Fruit fly (Drosophila melanogaster) whole organism, adult: Measurements from ENCODE around the gene Rab6.

Experiments
- CG14711 ChIP-seq: fragments of 200-800 bp; sonication (Bioruptor generic); optimal IDR thresholded peaks from 2 replicates; lab custom pipeline; 2018; ENCODE audit warnings: missing biosample characterization, mild to moderate bottlenecking, missing genetic modification characterization, moderate library complexity
- CG5204 ChIP-seq: fragments of 200-800 bp; sonication (Bioruptor generic); optimal IDR thresholded peaks from 2 replicates; lab custom pipeline; 2016; ENCODE audit warnings: missing biosample characterization, missing genetic modification characterization
- CG7045 ChIP-seq: fragments of 200-800 bp; sonication (Bioruptor generic); optimal IDR thresholded peaks from 2 replicates; lab custom pipeline; 2017; ENCODE audit warnings: missing biosample characterization, mild to moderate bottlenecking, missing genetic modification characterization
- Clk ChIP-seq: fragments of 200-800 bp; sonication (Bioruptor generic); optimal IDR thresholded peaks from 2 replicates; lab custom pipeline; 2017; ENCODE audit warnings: missing biosample characterization, missing genetic modification characterization
- Crg-1 ChIP-seq: fragments of 200-800 bp; sonication (Bioruptor generic); optimal IDR thresholded peaks from 2 replicates; lab custom pipeline; 2016; ENCODE audit warnings: missing biosample characterization, missing genetic modification characterization
- bab1 ChIP-seq: fragments of 200-800 bp; sonication (Bioruptor generic); optimal IDR thresholded peaks from 3 replicates; lab custom pipeline; 2019; ENCODE audit warnings: missing biosample characterization, mild to moderate bottlenecking, missing genetic modification characterization, moderate library complexity
- cic ChIP-seq: fragments of 200-800 bp; sonication (Bioruptor generic); optimal IDR thresholded peaks from 2 replicates; lab custom pipeline; 2017; ENCODE audit warnings: missing biosample characterization, mild to moderate bottlenecking, missing genetic modification characterization, moderate library complexity
- ovo ChIP-seq: fragments of 200-800 bp; sonication (Bioruptor generic); optimal IDR thresholded peaks from 2 replicates; lab custom pipeline; 2016; ENCODE audit warnings: missing biosample characterization, missing genetic modification characterization
- pad ChIP-seq: fragments of 200-800 bp; sonication (Bioruptor generic); optimal IDR thresholded peaks from 3 replicates; lab custom pipeline; 2017; ENCODE audit warnings: missing biosample characterization, missing genetic modification characterization, mild to moderate bottlenecking, moderate library complexity, missing genetic modification reagents

dm6 chr2L:12142439-12142838, 33.5 kb upstream of the Rab6 start, which contains the start of gene CG31760:
- TF ChIP-seq CG5204 (GFP tag; lab: Kevin White, UChicago) (no peak), Crg-1 (no peak), CG14711 (no peak), ovo (no peak), CG7045 (GFP tag; lab: Kevin White, UChicago) (no peak), cic (GFP tag; lab: Kevin White, UChicago) (no peak), Clk (GFP tag; lab: Kevin White, UChicago) (no peak), bab1 (GFP tag; lab: Kevin White, UChicago) (no peak), pad (GFP tag; lab: Kevin White, UChicago) (no peak)
